Worm (Caenorhabditis elegans) whole organism, early embryonic: ENCODE results near the gene lido-13.

Source experiments
- B0310.2 ChIP-seq: sonication (generic microtip); optimal IDR thresholded peaks from 2 replicates; lab custom pipeline; 2016; ENCODE audit warnings: mild to moderate bottlenecking, missing genetic modification characterization, missing compliant biosample characterization
- F13C5.2 ChIP-seq: sonication (generic microtip); optimal IDR thresholded peaks from 2 replicates; lab custom pipeline; 2017; ENCODE audit warnings: mild to moderate bottlenecking, missing genetic modification characterization, inconsistent platforms, missing compliant biosample characterization
- aly-1 ChIP-seq: sonication (generic microtip); optimal IDR thresholded peaks from 2 replicates; lab custom pipeline; 2016; ENCODE audit warnings: missing genetic modification characterization, missing compliant biosample characterization
- ama-1 ChIP-seq: fragments of 150-350 bp; optimal IDR thresholded peaks from 2 replicates; lab custom pipeline; 2014
- ceh-13 ChIP-seq: fragments of 200-800 bp; sonication (Bioruptor generic); optimal IDR thresholded peaks from 2 replicates; lab custom pipeline; 2018; ENCODE audit warnings: mild to moderate bottlenecking, missing genetic modification characterization, missing compliant biosample characterization
- ceh-36 ChIP-seq: sonication (generic microtip); optimal IDR thresholded peaks from 2 replicates; lab custom pipeline; 2016; ENCODE audit warnings: missing genetic modification characterization, inconsistent platforms, missing compliant biosample characterization
- ets-7 ChIP-seq: sonication (generic microtip); optimal IDR thresholded peaks from 2 replicates; lab custom pipeline; 2016; ENCODE audit warnings: missing genotype, missing genetic modification characterization, missing compliant biosample characterization
- flt-1 ChIP-seq: fragments of 200-800 bp; sonication (Bioruptor generic); IDR thresholded peaks from 2 replicates; pipeline ENCODE4 v1.3.6; 2022; ENCODE audit warnings: missing genetic modification characterization, missing compliant biosample characterization
- hmbx-1 ChIP-seq: sonication (generic microtip); optimal IDR thresholded peaks from 2 replicates; lab custom pipeline; 2016; ENCODE audit warnings: mild to moderate bottlenecking, missing genetic modification characterization, missing compliant biosample characterization
- hmg-4 ChIP-seq: fragments of 200-800 bp; sonication (Bioruptor generic); optimal IDR thresholded peaks from 2 replicates; lab custom pipeline; 2018; ENCODE audit warnings: mild to moderate bottlenecking, missing genetic modification characterization, missing compliant biosample characterization
- hnd-1 ChIP-seq: sonication (generic microtip); optimal IDR thresholded peaks from 2 replicates; lab custom pipeline; 2016; ENCODE audit warnings: missing genetic modification characterization, missing compliant biosample characterization
- pes-1 ChIP-seq: fragments of 200-800 bp; sonication (Bioruptor generic); IDR thresholded peaks from 2 replicates; pipeline ENCODE4 v1.3.6; 2022; ENCODE audit warnings: missing genetic modification reagents, missing genetic modification characterization, missing compliant biosample characterization
- scrt-1 ChIP-seq: fragments of 200-800 bp; sonication (Bioruptor generic); IDR thresholded peaks from 2 replicates; pipeline ENCODE4 v1.3.6; 2022; ENCODE audit warnings: missing genetic modification characterization, missing compliant biosample characterization
- sea-1 ChIP-seq: fragments of 200-800 bp; sonication (Bioruptor generic); conservative IDR thresholded peaks from 2 replicates; pipeline ENCODE4 v1.3.6; 2022; ENCODE audit warnings: missing genetic modification characterization, missing compliant biosample characterization
- tbx-11 ChIP-seq: fragments of 200-800 bp; sonication (Bioruptor generic); IDR thresholded peaks from 2 replicates; pipeline ENCODE4 v1.3.6; 2022; ENCODE audit warnings: missing genetic modification characterization, missing compliant biosample characterization
- tbx-37 ChIP-seq: fragments of 200-800 bp; sonication (Bioruptor generic); conservative IDR thresholded peaks from 2 replicates; pipeline ENCODE4 v1.3.6; 2022; ENCODE audit warnings: missing genetic modification reagents, missing genetic modification characterization, missing compliant biosample characterization
- tra-4 ChIP-seq: sonication (generic microtip); optimal IDR thresholded peaks from 2 replicates; lab custom pipeline; 2017; ENCODE audit warnings: missing genetic modification characterization, missing compliant biosample characterization

Gene lido-13

DNA sequence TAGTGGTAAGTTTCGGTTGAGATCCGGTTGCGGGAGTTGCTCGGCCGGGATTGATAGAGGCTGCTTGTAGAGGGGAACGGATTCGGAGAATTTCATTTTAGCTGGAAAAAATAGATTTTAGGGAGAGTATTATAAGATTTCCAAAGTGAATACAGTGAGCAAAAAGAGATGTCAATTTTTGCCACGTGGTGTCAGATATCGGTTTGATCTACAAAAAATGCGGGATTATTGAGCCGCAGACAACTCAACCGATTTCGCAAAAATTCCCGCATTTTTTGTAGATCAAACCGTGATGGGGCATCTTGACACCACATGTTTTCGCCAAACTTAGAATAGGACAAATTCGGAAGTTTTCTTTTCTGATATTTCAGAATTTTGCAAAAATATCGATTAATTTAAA is at the start of gene lido-13:
Gene lido-13, minus strand, starts transcription at position 101 of the 400 bp plus-strand sequence.
- TF ChIP-seq ama-1 (lab: Kevin White, UChicago) (no peak), pes-1 (GFP tag; lab: Robert Waterston, UW) (no peak), tbx-37 (GFP tag; lab: Robert Waterston, UW) (no peak), tra-4 (tag; lab: Kevin White, UChicago) (no peak), sea-1 (no peak), scrt-1 (GFP tag; lab: Robert Waterston, UW) (no peak), tbx-11 (GFP tag; lab: Robert Waterston, UW) (no peak), hmbx-1 (tag; lab: Kevin White, UChicago) (no peak), hnd-1 (tag; lab: Kevin White, UChicago) (no peak), aly-1 (tag; lab: Kevin White, UChicago) (no peak), ceh-36 (tag; lab: Kevin White, UChicago) (no peak), ceh-13 (GFP tag; lab: Kevin White, UChicago) (no peak)

DNA sequence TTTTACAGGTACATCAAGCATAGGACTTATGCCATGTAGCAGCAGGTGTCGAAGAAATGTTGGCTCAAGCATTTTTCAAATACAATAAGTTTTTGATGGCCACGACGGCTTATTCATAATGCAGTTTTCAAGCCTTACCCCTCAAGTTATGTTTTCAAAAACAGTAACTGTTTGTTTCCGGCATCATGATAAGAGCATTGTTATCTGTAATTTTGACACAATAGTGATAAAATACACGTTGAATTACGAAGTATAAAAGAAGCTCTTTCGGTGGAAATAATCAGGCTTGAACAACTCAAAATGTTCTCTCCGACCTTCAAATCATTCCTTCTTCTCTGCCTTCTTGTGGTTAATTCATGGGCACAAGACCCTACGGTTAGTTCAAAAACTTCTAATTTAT is 47.9 kb upstream of the lido-13 start, which contains the start of gene clec-121:
Gene clec-121, plus strand, starts transcription at position 301 of the 400 bp plus-strand sequence.
- no peak for TF ChIP-seq hmg-4 (GFP tag; lab: Kevin White, UChicago)
- TF ChIP-seq sea-1 = no peak
- TF ChIP-seq scrt-1 (GFP tag; lab: Robert Waterston, UW) = no peak
- no peak for TF ChIP-seq ceh-36 (tag; lab: Kevin White, UChicago)
- no peak for TF ChIP-seq tra-4 (tag; lab: Kevin White, UChicago)
- TF ChIP-seq F13C5.2 = no peak

DNA sequence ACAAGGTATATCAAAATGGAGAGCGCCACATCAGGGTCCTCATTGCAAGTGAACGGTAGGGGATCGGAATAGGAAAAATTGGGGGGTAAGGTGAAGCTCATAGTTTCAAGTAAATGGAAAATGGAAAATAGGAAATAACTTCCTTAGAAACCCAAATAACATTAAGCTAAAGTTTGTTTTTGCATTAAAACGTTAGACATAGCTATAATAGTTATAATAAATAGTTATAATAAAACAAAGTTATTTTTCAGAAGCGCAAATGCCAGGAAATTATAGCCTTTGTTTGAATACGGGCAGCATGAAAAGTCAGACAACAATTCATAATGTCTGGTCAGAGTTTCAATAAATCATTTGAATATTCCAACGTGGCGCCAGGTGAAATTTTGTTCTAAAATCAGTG is 46.4 kb upstream of the lido-13 start, which contains the start of gene srg-24:
Gene srg-24, minus strand, starts transcription at position 101 of the 400 bp plus-strand sequence.
- no peak for TF ChIP-seq pes-1 (GFP tag; lab: Robert Waterston, UW)
- no peak for TF ChIP-seq ceh-36 (tag; lab: Kevin White, UChicago)
- no peak for TF ChIP-seq hmg-4 (GFP tag; lab: Kevin White, UChicago)
- no peak for TF ChIP-seq B0310.2 (tag; lab: Kevin White, UChicago)
- TF ChIP-seq flt-1 (GFP tag; lab: Robert Waterston, UW) = no peak
- TF ChIP-seq tbx-37 (GFP tag; lab: Robert Waterston, UW) = no peak
- no peak for TF ChIP-seq tbx-11 (GFP tag; lab: Robert Waterston, UW)

DNA sequence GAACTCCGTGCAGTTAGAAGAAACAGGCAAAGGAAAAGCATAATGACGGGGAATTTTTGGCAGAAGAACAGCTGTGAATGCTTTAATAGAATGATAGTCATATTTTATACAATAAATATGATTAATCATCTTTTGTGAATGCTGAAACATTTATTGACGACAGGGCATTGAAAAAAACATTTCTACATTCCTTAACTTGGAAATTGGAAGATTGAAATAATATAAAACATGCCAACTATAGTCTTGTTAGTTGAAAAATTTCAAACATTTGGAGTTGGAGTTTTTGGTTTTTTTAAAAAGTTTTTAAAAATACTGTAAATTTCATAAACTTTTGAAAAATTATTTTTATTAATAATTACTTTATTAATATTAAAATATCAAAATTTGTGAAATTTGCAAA is 42.7 kb upstream of the lido-13 start, which contains the start of gene Y25C1A.14:
Gene Y25C1A.14, minus strand, starts transcription at position 101 of the 400 bp plus-strand sequence.
- no peak for TF ChIP-seq tbx-37 (GFP tag; lab: Robert Waterston, UW)
- TF ChIP-seq ceh-36 (tag; lab: Kevin White, UChicago) = no peak
- TF ChIP-seq B0310.2 (tag; lab: Kevin White, UChicago) = no peak
- no peak for TF ChIP-seq ceh-13 (GFP tag; lab: Kevin White, UChicago)
- no peak for TF ChIP-seq tbx-11 (GFP tag; lab: Robert Waterston, UW)
- TF ChIP-seq hmbx-1 (tag; lab: Kevin White, UChicago) = no peak
- no peak for TF ChIP-seq pes-1 (GFP tag; lab: Robert Waterston, UW)
- no peak for TF ChIP-seq hmg-4 (GFP tag; lab: Kevin White, UChicago)
- no peak for TF ChIP-seq aly-1 (tag; lab: Kevin White, UChicago)
- no peak for TF ChIP-seq flt-1 (GFP tag; lab: Robert Waterston, UW)
- TF ChIP-seq ets-7 = no peak
- no peak for TF ChIP-seq tra-4 (tag; lab: Kevin White, UChicago)
- no peak for TF ChIP-seq ama-1 (lab: Kevin White, UChicago)
- TF ChIP-seq F13C5.2 = no peak
- TF ChIP-seq sea-1 = no peak
- TF ChIP-seq scrt-1 (GFP tag; lab: Robert Waterston, UW) = no peak

DNA sequence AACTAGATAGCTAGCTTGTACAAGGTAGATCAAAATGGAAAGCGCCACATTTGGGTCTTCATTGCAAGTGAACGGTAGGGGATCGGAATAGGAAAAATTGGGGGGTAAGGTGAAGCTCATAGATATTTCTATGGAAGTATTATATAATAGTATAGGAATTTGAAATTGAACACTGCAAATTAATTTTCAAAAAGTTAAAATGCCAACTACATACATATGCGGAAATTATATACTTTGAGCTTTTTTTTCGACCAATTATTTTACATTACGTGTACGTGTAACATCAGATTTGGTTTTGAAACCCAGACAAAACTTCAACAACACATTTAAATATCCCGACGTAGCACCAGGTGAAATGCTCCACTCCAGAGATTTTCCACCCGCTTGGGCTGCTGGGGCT is 41.9 kb upstream of the lido-13 start, which contains the start of gene srg-23:
Gene srg-23, minus strand, starts transcription at position 101 of the 400 bp plus-strand sequence.
- no peak for TF ChIP-seq scrt-1 (GFP tag; lab: Robert Waterston, UW)
- TF ChIP-seq tbx-37 (GFP tag; lab: Robert Waterston, UW) = no peak
- TF ChIP-seq aly-1 (tag; lab: Kevin White, UChicago) = no peak
- TF ChIP-seq ceh-36 (tag; lab: Kevin White, UChicago) = no peak
- no peak for TF ChIP-seq hmbx-1 (tag; lab: Kevin White, UChicago)
- TF ChIP-seq F13C5.2 = no peak
- TF ChIP-seq hnd-1 (tag; lab: Kevin White, UChicago) = no peak
- TF ChIP-seq tbx-11 (GFP tag; lab: Robert Waterston, UW) = no peak
- no peak for TF ChIP-seq B0310.2 (tag; lab: Kevin White, UChicago)
- TF ChIP-seq pes-1 (GFP tag; lab: Robert Waterston, UW) = no peak
- no peak for TF ChIP-seq ets-7
- no peak for TF ChIP-seq ama-1 (lab: Kevin White, UChicago)
- no peak for TF ChIP-seq ceh-13 (GFP tag; lab: Kevin White, UChicago)
- TF ChIP-seq hmg-4 (GFP tag; lab: Kevin White, UChicago) = no peak
- TF ChIP-seq sea-1 = no peak
- TF ChIP-seq tra-4 (tag; lab: Kevin White, UChicago) = no peak
- no peak for TF ChIP-seq flt-1 (GFP tag; lab: Robert Waterston, UW)

DNA sequence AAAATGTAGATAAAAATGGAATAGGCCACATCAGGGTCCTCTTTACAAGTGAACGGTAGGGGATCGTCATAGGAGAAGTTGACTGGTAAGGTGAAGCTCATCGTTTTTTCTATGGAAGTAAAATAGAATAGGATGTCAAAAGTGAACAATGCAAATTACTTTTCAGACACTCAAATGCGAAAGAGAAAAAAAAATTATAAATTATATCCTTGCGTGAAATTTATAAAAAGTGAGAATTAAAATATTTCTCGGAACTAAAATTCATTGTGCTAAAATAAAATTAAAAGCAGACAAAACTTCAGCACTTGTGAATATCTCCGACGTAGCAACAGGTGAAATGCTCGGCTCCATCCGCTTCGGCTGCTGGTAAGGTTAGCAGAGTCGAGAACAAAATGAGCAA is 39.2 kb upstream of the lido-13 start, which contains the start of gene srg-22:
Gene srg-22, minus strand, starts transcription at position 101 of the 400 bp plus-strand sequence.
- TF ChIP-seq flt-1 (GFP tag; lab: Robert Waterston, UW) = no peak
- TF ChIP-seq pes-1 (GFP tag; lab: Robert Waterston, UW) = no peak
- no peak for TF ChIP-seq ceh-13 (GFP tag; lab: Kevin White, UChicago)
- TF ChIP-seq tbx-37 (GFP tag; lab: Robert Waterston, UW) = no peak
- TF ChIP-seq B0310.2 (tag; lab: Kevin White, UChicago) = no peak
- TF ChIP-seq ets-7 = no peak
- TF ChIP-seq tra-4 (tag; lab: Kevin White, UChicago) = no peak
- TF ChIP-seq hmg-4 (GFP tag; lab: Kevin White, UChicago) = no peak
- no peak for TF ChIP-seq ceh-36 (tag; lab: Kevin White, UChicago)
- TF ChIP-seq tbx-11 (GFP tag; lab: Robert Waterston, UW) = no peak
- no peak for TF ChIP-seq F13C5.2
- no peak for TF ChIP-seq ama-1 (lab: Kevin White, UChicago)
- TF ChIP-seq aly-1 (tag; lab: Kevin White, UChicago) = no peak
- no peak for TF ChIP-seq hnd-1 (tag; lab: Kevin White, UChicago)
- TF ChIP-seq scrt-1 (GFP tag; lab: Robert Waterston, UW) = no peak
- no peak for TF ChIP-seq hmbx-1 (tag; lab: Kevin White, UChicago)
- no peak for TF ChIP-seq sea-1
